In genomic region chrIV:7650433-7650832, ce11 we compare ENCODE assay signal across 3 worm cellular contexts.
TF ChIP-seq lines count a peak whose summit lies in the region.

No protein-coding gene starts in this region.

TF ChIP-seq in whole organism, L2 larva, 48 proteins besides CTCF, POLR2A, EP300 and RAD21:
- TF ChIP-seq R02D3.7 (tag; optimal IDR thresholded peaks at IDR 0.05; lab: Kevin White, UChicago) (no peak), unc-55 (GFP tag; optimal IDR thresholded peaks at IDR 0.05; lab: Kevin White, UChicago) (peak; percentile 14)

TF ChIP-seq in whole organism, L3 larva, 47 proteins besides CTCF, POLR2A, EP300 and RAD21:
- TF ChIP-seq nfya-1 (tag; optimal IDR thresholded peaks at IDR 0.05; lab: Kevin White, UChicago; ENCODE audit: insufficient read depth): peak; percentile 69
- no peak for TF ChIP-seq hmg-11 (tag; optimal IDR thresholded peaks at IDR 0.05; lab: Kevin White, UChicago)

TF ChIP-seq in whole organism, late embryonic, 69 proteins besides CTCF, POLR2A, EP300 and RAD21:
- peak; percentile 62 for TF ChIP-seq nfya-1 (tag; optimal IDR thresholded peaks at IDR 0.05; lab: Kevin White, UChicago)
- no peak for TF ChIP-seq ceh-31 (tag; optimal IDR thresholded peaks at IDR 0.05; lab: Kevin White, UChicago)

Comparison
In these comparisons a context has a peak if more than half of its experiments do, and no peak if none do; other contexts are left out.
1. Of the 6 proteins assayed by ChIP-seq in both whole organism, late embryonic and whole organism, L2 larva: peak only in whole organism, late embryonic: none; only in whole organism, L2 larva: unc-55; in both: none; in neither: 5.